Fruit fly (Drosophila melanogaster): Measurements from ENCODE around the gene Sfp33A3.
A peak's percentile ranks its signal among the peaks of the same experiment; 100 is the strongest.

- TF ChIP-seq Myc (optimal IDR thresholded peaks at IDR 0.05) (no peak), psq (optimal IDR thresholded peaks at IDR 0.05) (peak; percentile 81), Sin3A (optimal IDR thresholded peaks at IDR 0.05) (no peak), h (optimal IDR thresholded peaks at IDR 0.05) (no peak)
These were observed 33.6 kb upstream of the Sfp33A3 start for dm6 chr2L:11806022-11806700.
